Fruit fly (Drosophila melanogaster) whole organism, embryonic: ENCODE results near the gene CG44174.

ENCODE experiments used
- Asciz ChIP-seq: fragments of 200-800 bp; sonication (Bioruptor generic); optimal IDR thresholded peaks from 2 replicates; lab custom pipeline; 2017; ENCODE audit warnings: missing biosample characterization, mild to moderate bottlenecking, missing genetic modification characterization, missing genetic modification reagents
- Atf6 ChIP-seq: fragments of 200-800 bp; sonication (Bioruptor generic); IDR thresholded peaks from 2 replicates; pipeline ENCODE4 v1.3.6; 2022; ENCODE audit warnings: missing biosample characterization, missing genetic modification characterization
- CG10543 ChIP-seq: fragments of 200-800 bp; sonication (Bioruptor generic); optimal IDR thresholded peaks from 3 replicates; lab custom pipeline; 2017; ENCODE audit warnings: missing biosample characterization, mild to moderate bottlenecking, missing genetic modification characterization, moderate library complexity
- CG11560 ChIP-seq: fragments of 200-800 bp; sonication (Bioruptor generic); IDR thresholded peaks from 3 replicates; pipeline ENCODE4 v1.3.6; 2022; ENCODE audit warnings: missing biosample characterization, missing genetic modification characterization
- CG12391 ChIP-seq: fragments of 200-800 bp; sonication (Bioruptor generic); optimal IDR thresholded peaks from 3 replicates; lab custom pipeline; 2018; ENCODE audit warnings: missing biosample characterization, mild to moderate bottlenecking, missing genetic modification characterization, moderate library complexity
- CG12659 ChIP-seq: fragments of 200-800 bp; sonication (Bioruptor generic); optimal IDR thresholded peaks from 3 replicates; lab custom pipeline; 2017; ENCODE audit warnings: mild to moderate bottlenecking, missing biosample characterization, missing genetic modification reagents, missing genetic modification characterization
- CG13894 ChIP-seq: fragments of 200-800 bp; sonication (Bioruptor generic); optimal IDR thresholded peaks from 3 replicates; lab custom pipeline; 2018; ENCODE audit warnings: missing biosample characterization, mild to moderate bottlenecking, missing genetic modification characterization, moderate library complexity
- CG15011 ChIP-seq: fragments of 200-800 bp; sonication (Bioruptor generic); optimal IDR thresholded peaks from 3 replicates; lab custom pipeline; 2018; ENCODE audit warnings: missing biosample characterization, mild to moderate bottlenecking, missing genetic modification characterization
- CG17568 ChIP-seq: fragments of 200-800 bp; sonication (Bioruptor generic); optimal IDR thresholded peaks from 2 replicates; lab custom pipeline; 2018; ENCODE audit warnings: missing biosample characterization, mild to moderate bottlenecking, missing genetic modification characterization, moderate library complexity
- CG30403 ChIP-seq: fragments of 200-800 bp; sonication (Bioruptor generic); optimal IDR thresholded peaks from 3 replicates; lab custom pipeline; 2016; ENCODE audit warnings: missing biosample characterization, missing genetic modification characterization
- CG31365 ChIP-seq: fragments of 200-800 bp; sonication (Bioruptor generic); optimal IDR thresholded peaks from 2 replicates; lab custom pipeline; 2018; ENCODE audit warnings: missing biosample characterization, mild to moderate bottlenecking, missing genetic modification characterization
- CG3281 ChIP-seq: fragments of 200-800 bp; sonication (Bioruptor generic); optimal IDR thresholded peaks from 3 replicates; lab custom pipeline; 2017; ENCODE audit warnings: missing biosample characterization, mild to moderate bottlenecking, missing genetic modification characterization
- CG3407 ChIP-seq: fragments of 200-800 bp; sonication (Bioruptor generic); optimal IDR thresholded peaks from 2 replicates; lab custom pipeline; 2018; ENCODE audit warnings: missing biosample characterization, mild to moderate bottlenecking, missing genetic modification characterization
- CG34224 ChIP-seq: fragments of 200-800 bp; sonication (Bioruptor generic); IDR thresholded peaks from 3 replicates; pipeline ENCODE4 v1.3.6; 2022; ENCODE audit warnings: missing biosample characterization, missing genetic modification characterization; ENCODE audit not compliant: partially characterized antibody
- CG42726 ChIP-seq: fragments of 200-800 bp; sonication (Bioruptor generic); IDR thresholded peaks from 2 replicates; pipeline ENCODE4 v1.3.6; 2022; ENCODE audit warnings: missing biosample characterization, missing genetic modification characterization; ENCODE audit not compliant: partially characterized antibody
- CG4707 ChIP-seq: fragments of 200-800 bp; sonication (Bioruptor generic); optimal IDR thresholded peaks from 2 replicates; lab custom pipeline; 2018; ENCODE audit warnings: missing biosample characterization, mild to moderate bottlenecking, missing genetic modification characterization, moderate library complexity
- CG7357 ChIP-seq: fragments of 200-800 bp; sonication (Bioruptor generic); IDR thresholded peaks from 3 replicates; pipeline ENCODE4 v1.3.6; 2022; ENCODE audit warnings: missing biosample characterization, missing genetic modification characterization
- CG7928 ChIP-seq: fragments of 200-800 bp; sonication (Bioruptor generic); optimal IDR thresholded peaks from 2 replicates; lab custom pipeline; 2017; ENCODE audit warnings: missing biosample characterization, mild to moderate bottlenecking, missing genetic modification characterization
- CG9437 ChIP-seq: fragments of 200-800 bp; sonication (Bioruptor generic); optimal IDR thresholded peaks from 2 replicates; lab custom pipeline; 2018; ENCODE audit warnings: missing biosample characterization, mild to moderate bottlenecking, missing genetic modification characterization
- CG9797 ChIP-seq: fragments of 200-800 bp; sonication (Bioruptor generic); optimal IDR thresholded peaks from 3 replicates; lab custom pipeline; 2018; ENCODE audit warnings: missing biosample characterization, mild to moderate bottlenecking, missing genetic modification characterization
- CrebB ChIP-seq: fragments of 200-800 bp; sonication (Bioruptor generic); optimal IDR thresholded peaks from 3 replicates; lab custom pipeline; 2018; ENCODE audit warnings: missing biosample characterization, mild to moderate bottlenecking, missing genetic modification characterization
- Deaf1 ChIP-seq: fragments of 200-800 bp; optimal IDR thresholded peaks from 3 replicates; lab custom pipeline; 2019; ENCODE audit warnings: missing biosample characterization, mild to moderate bottlenecking, missing genetic modification characterization, moderate library complexity
- Dref ChIP-seq: fragments of 200-800 bp; sonication (Bioruptor generic); IDR thresholded peaks from 2 replicates; pipeline ENCODE4 v1.3.6; 2022; ENCODE audit warnings: missing biosample characterization, missing genetic modification characterization
- Ets65A ChIP-seq: fragments of 200-800 bp; sonication (Bioruptor generic); peaks from one replicate; lab custom pipeline; 2016; ENCODE audit warnings: missing biosample characterization, missing genetic modification characterization
- H2.0 ChIP-seq: fragments of 200-800 bp; sonication (Bioruptor generic); IDR thresholded peaks from 2 replicates; pipeline ENCODE4 v1.3.6; 2022; ENCODE audit warnings: missing biosample characterization, missing genetic modification characterization
- HLH4C ChIP-seq: fragments of 200-800 bp; sonication (Bioruptor generic); IDR thresholded peaks from 3 replicates; pipeline ENCODE4 v1.3.6; 2022; ENCODE audit warnings: missing biosample characterization, missing genetic modification characterization; ENCODE audit not compliant: partially characterized antibody
- MBD-R2 ChIP-seq: fragments of 200-800 bp; sonication (Bioruptor generic); IDR thresholded peaks from 2 replicates; pipeline ENCODE4 v1.3.6; 2022; ENCODE audit warnings: missing biosample characterization, missing genetic modification characterization
- Max ChIP-seq: fragments of 200-800 bp; sonication (Bioruptor generic); optimal IDR thresholded peaks from 2 replicates; lab custom pipeline; 2016; ENCODE audit warnings: missing biosample characterization, mild to moderate bottlenecking, missing genetic modification characterization
- Usf ChIP-seq: fragments of 200-800 bp; sonication (Bioruptor generic); optimal IDR thresholded peaks from 2 replicates; lab custom pipeline; 2017; ENCODE audit warnings: missing genotype, missing biosample characterization, missing genetic modification characterization
- Xbp1 ChIP-seq: fragments of 200-800 bp; sonication (Bioruptor generic); optimal IDR thresholded peaks from 3 replicates; lab custom pipeline; 2016; ENCODE audit warnings: missing biosample characterization, mild to moderate bottlenecking, missing genetic modification characterization
- az2 ChIP-seq: fragments of 200-800 bp; sonication (Bioruptor generic); optimal IDR thresholded peaks from 3 replicates; lab custom pipeline; 2016; ENCODE audit warnings: missing biosample characterization, missing genetic modification characterization
- bigmax ChIP-seq: fragments of 200-800 bp; sonication (Bioruptor generic); optimal IDR thresholded peaks from 2 replicates; lab custom pipeline; 2018; ENCODE audit warnings: missing biosample characterization, mild to moderate bottlenecking, missing genetic modification characterization
- dmrt11E ChIP-seq: fragments of 200-800 bp; sonication (Bioruptor generic); optimal IDR thresholded peaks from 3 replicates; lab custom pipeline; 2018; ENCODE audit warnings: missing biosample characterization, mild to moderate bottlenecking, missing genetic modification characterization, moderate library complexity
- ems ChIP-seq: fragments of 200-800 bp; sonication (Bioruptor generic); optimal IDR thresholded peaks from 3 replicates; lab custom pipeline; 2016; ENCODE audit warnings: missing biosample characterization, missing genetic modification characterization
- hkb ChIP-seq, 2 experiments: fragments of 200-800 bp in 1 of 2; fragments of >200 bp in 1 of 2; sonication (Bioruptor generic) in 1 of 2; IDR thresholded peaks in 1 of 2; optimal IDR thresholded peaks in 1 of 2; 2 replicates each; pipeline versions ENCODE4 v1.3.6 to Lab custom; 2017 to 2022; ENCODE audit warnings: missing biosample characterization in 1 of 2, missing genetic modification characterization in 1 of 2
- lbe ChIP-seq: fragments of 200-800 bp; sonication (Bioruptor generic); optimal IDR thresholded peaks from 2 replicates; lab custom pipeline; 2016; ENCODE audit warnings: missing biosample characterization, mild to moderate bottlenecking, missing genetic modification characterization
- mirr ChIP-seq: fragments of 200-800 bp; sonication (Bioruptor generic); optimal IDR thresholded peaks from 3 replicates; lab custom pipeline; 2018; ENCODE audit warnings: missing biosample characterization, mild to moderate bottlenecking, missing genetic modification characterization
- nom ChIP-seq: fragments of 200-800 bp; sonication (Bioruptor generic); optimal IDR thresholded peaks from 2 replicates; lab custom pipeline; 2017; ENCODE audit warnings: missing biosample characterization, missing genetic modification characterization, mild to moderate bottlenecking, moderate library complexity, missing genetic modification reagents
- run ChIP-seq: fragments of 200-800 bp; sonication (Bioruptor generic); optimal IDR thresholded peaks from 3 replicates; lab custom pipeline; 2018; ENCODE audit warnings: missing biosample characterization, mild to moderate bottlenecking, missing genetic modification characterization
- slou ChIP-seq: fragments of 200-800 bp; sonication (Bioruptor generic); optimal IDR thresholded peaks from 3 replicates; lab custom pipeline; 2016; ENCODE audit warnings: missing biosample characterization, missing genetic modification characterization
- tgo ChIP-seq: fragments of 200-800 bp; sonication (Bioruptor generic); IDR thresholded peaks from 3 replicates; pipeline ENCODE4 v1.3.6; 2022; ENCODE audit warnings: missing biosample characterization, missing genetic modification characterization
- tio ChIP-seq: fragments of 200-800 bp; sonication (Bioruptor generic); optimal IDR thresholded peaks from 2 replicates; lab custom pipeline; 2017; ENCODE audit warnings: missing biosample characterization, missing genetic modification characterization, inconsistent platforms
- tll ChIP-seq, 2 experiments: fragments of 200-800 bp in 1 of 2; fragments of >200 bp in 1 of 2; sonication (Bioruptor generic) in 1 of 2; optimal IDR thresholded peaks; 2 replicates each; lab custom pipeline; 2017 to 2019; ENCODE audit warnings: missing biosample characterization in 2 of 2, missing genetic modification characterization in 2 of 2, mild to moderate bottlenecking in 1 of 2, moderate library complexity in 1 of 2
- toy ChIP-seq: fragments of 200-800 bp; sonication (Bioruptor generic); IDR thresholded peaks from 2 replicates; pipeline ENCODE4 v1.3.6; 2022; ENCODE audit warnings: missing biosample characterization, missing genetic modification characterization
- wek ChIP-seq: fragments of 200-800 bp; sonication (Bioruptor generic); optimal IDR thresholded peaks from 3 replicates; lab custom pipeline; 2018; ENCODE audit warnings: missing biosample characterization, mild to moderate bottlenecking, missing genetic modification characterization, moderate library complexity
- z ChIP-seq: fragments of 200-800 bp; sonication (Bioruptor generic); IDR thresholded peaks from 3 replicates; pipeline ENCODE4 v1.3.6; 2022; ENCODE audit warnings: missing biosample characterization, missing genetic modification characterization
- zen2 ChIP-seq: fragments of 200-800 bp; sonication (Bioruptor generic); IDR thresholded peaks from 3 replicates; pipeline ENCODE4 v1.3.6; 2022; ENCODE audit warnings: missing biosample characterization, missing genetic modification characterization; ENCODE audit not compliant: partially characterized antibody
- zf30C ChIP-seq: fragments of 200-800 bp; sonication (Bioruptor generic); optimal IDR thresholded peaks from 3 replicates; lab custom pipeline; 2018; ENCODE audit warnings: missing biosample characterization, mild to moderate bottlenecking, missing genetic modification characterization
- zfh2 ChIP-seq: fragments of 200-800 bp; sonication (Bioruptor generic); optimal IDR thresholded peaks from 2 replicates; lab custom pipeline; 2016; ENCODE audit warnings: missing biosample characterization, missing genetic modification characterization

The CG44174 gene

DNA sequence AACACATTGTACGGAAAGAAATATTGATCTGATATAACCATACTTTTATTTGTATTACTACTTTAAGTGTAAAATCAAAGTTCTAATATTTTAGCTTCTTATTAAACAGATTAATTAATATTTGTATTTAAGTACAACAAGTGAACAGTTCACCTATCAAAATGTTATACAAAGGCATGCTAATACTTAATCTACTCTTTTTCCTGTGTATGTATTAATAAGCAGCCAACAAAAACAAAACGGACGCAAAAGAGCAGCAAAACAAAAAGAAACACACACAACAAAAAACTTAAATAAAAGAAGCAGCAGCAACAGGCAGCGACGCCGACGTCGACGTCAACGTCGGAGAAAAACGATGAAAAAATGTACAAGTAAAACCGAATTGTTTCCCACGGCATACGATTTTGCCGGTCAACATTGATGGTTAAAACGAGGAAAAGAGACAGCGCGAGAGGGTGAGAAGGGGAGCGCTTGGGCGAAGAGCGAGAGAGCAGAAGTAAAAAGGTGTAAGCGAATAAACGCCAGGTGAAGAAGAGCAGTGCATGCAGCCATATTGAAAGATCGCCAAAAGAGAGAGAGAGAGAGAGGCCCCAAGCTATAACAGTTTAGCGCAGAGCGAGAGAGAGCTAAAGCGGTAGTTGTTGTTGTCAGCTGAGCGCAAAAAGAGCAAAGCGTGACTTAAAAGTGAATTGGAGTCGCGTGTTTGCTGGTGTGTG, 24.1 kb upstream of the CG44174 start (continued):
- TF ChIP-seq CrebB (tag; lab: Kevin White, UChicago) (no peak), hkb (optimal IDR thresholded peaks at IDR 0.05; lab: Kevin White, UChicago) (no peak), hkb (GFP tag; IDR thresholded peaks at IDR 0.05; lab: Robert Waterston, UW) (no peak), Asciz (GFP tag; lab: Kevin White, UChicago) (no peak), Atf6 (no peak), bigmax (GFP tag; lab: Kevin White, UChicago) (no peak), Xbp1 (GFP tag; lab: Kevin White, UChicago) (no peak), CG7357 (GFP tag; lab: Robert Waterston, UW) (no peak), CG9437 (GFP tag; lab: Kevin White, UChicago) (no peak), tll (GFP tag; optimal IDR thresholded peaks at IDR 0.05; lab: Kevin White, UChicago) (no peak), CG34224 (GFP tag; lab: Robert Waterston, UW) (peak; percentile 52; the same call in 1 of the 3 replicates), CG3407 (no peak), CG3281 (GFP tag; lab: Kevin White, UChicago) (no peak), nom (GFP tag; lab: Kevin White, UChicago) (peak; percentile 98), CG10543 (GFP tag; lab: Kevin White, UChicago) (no peak), CG12391 (tag; lab: Kevin White, UChicago) (peak; percentile 21), mirr (GFP tag; lab: Kevin White, UChicago) (no peak), HLH4C (no peak), MBD-R2 (GFP tag; lab: Robert Waterston, UW) (no peak), tio (GFP tag; lab: Kevin White, UChicago) (no peak), CG4707 (GFP tag; lab: Kevin White, UChicago) (no peak), CG15011 (no peak), zfh2 (GFP tag; lab: Kevin White, UChicago) (no peak), slou (GFP tag; lab: Kevin White, UChicago) (no peak), CG17568 (no peak), az2 (no peak), lbe (GFP tag; lab: Kevin White, UChicago) (peak; percentile 28), H2.0 (GFP tag; lab: Robert Waterston, UW) (no peak), Usf (GFP tag; lab: Kevin White, UChicago) (no peak), run (no peak), zf30C (GFP tag; lab: Kevin White, UChicago) (no peak), CG13894 (no peak), zen2 (peak; percentile 59; the same call in 2 of the 3 replicates), Deaf1 (no peak), Dref (no peak), CG11560 (tag; lab: Robert Waterston, UW) (no peak), CG30403 (GFP tag; lab: Kevin White, UChicago) (no peak), ems (no peak), CG7928 (GFP tag; lab: Kevin White, UChicago) (no peak), CG9797 (GFP tag; lab: Kevin White, UChicago) (no peak), tgo (GFP tag; lab: Robert Waterston, UW) (no peak), CG12659 (GFP tag; lab: Kevin White, UChicago) (no peak), z (GFP tag; lab: Robert Waterston, UW) (no peak), CG31365 (no peak), CG42726 (GFP tag; lab: Robert Waterston, UW) (no peak), Ets65A (no peak), wek (GFP tag; lab: Kevin White, UChicago) (no peak), dmrt11E (tag; lab: Kevin White, UChicago) (peak; percentile 1), Max (GFP tag; lab: Kevin White, UChicago) (no peak), toy (GFP tag; lab: Robert Waterston, UW) (no peak)
